Fruit fly (Drosophila melanogaster): ENCODE measurements around the gene CG15022.

CG15022 gene

dm6 chr3L:4474946-4475470 lies 14.9 kb upstream of the CG15022 start (continued):
- TF ChIP-seq zfh1 (GFP tag; IDR thresholded peaks at IDR 0.05) (peak; percentile 74), Sry-δ (GFP tag; optimal IDR thresholded peaks at IDR 0.05) (no peak), sens (GFP tag) (peak; percentile 96), Chrac-16 (GFP tag; optimal IDR thresholded peaks at IDR 0.05) (no peak), Med (GFP tag) (peak; percentile 99), Hmx (GFP tag; optimal IDR thresholded peaks at IDR 0.05) (no peak), danr (GFP tag; IDR thresholded peaks at IDR 0.05) (no peak), CG12236 (GFP tag; optimal IDR thresholded peaks at IDR 0.05) (peak; percentile 79), ttk (GFP tag; IDR thresholded peaks at IDR 0.05) (peak; percentile 65), ato (GFP tag; IDR thresholded peaks at IDR 0.05; ENCODE audit: partially characterized antibody) (no peak), pros (GFP tag; optimal IDR thresholded peaks at IDR 0.05) (no peak), crc (GFP tag; optimal IDR thresholded peaks at IDR 0.05) (peak; percentile 36), CG17568 (GFP tag; optimal IDR thresholded peaks at IDR 0.05) (peak; percentile 98), CG3726 (GFP tag; IDR thresholded peaks at IDR 0.05) (peak; percentile 57; the same call in 1 of the 3 replicates), CG17186 (GFP tag; optimal IDR thresholded peaks at IDR 0.05) (peak; percentile 53), Lpt (GFP tag; optimal IDR thresholded peaks at IDR 0.05) (no peak), CG13123 (GFP tag; optimal IDR thresholded peaks at IDR 0.05) (peak; percentile 47), Dref (GFP tag; IDR thresholded peaks at IDR 0.05) (no peak), Hmr (GFP tag; optimal IDR thresholded peaks at IDR 0.05) (peak; percentile 90), zen (tag; optimal IDR thresholded peaks at IDR 0.05) (no peak), CG10959 (GFP tag; IDR thresholded peaks at IDR 0.05) (no peak), MESR4 (GFP tag; optimal IDR thresholded peaks at IDR 0.05) (peak; percentile 57), CG18262 (tag; optimal IDR thresholded peaks at IDR 0.05) (no peak), CG14710 (tag; optimal IDR thresholded peaks at IDR 0.05) (no peak), CG3407 (GFP tag; optimal IDR thresholded peaks at IDR 0.05) (peak; percentile 78), oc (tag; optimal IDR thresholded peaks at IDR 0.05) (peak; percentile 70), D19B (GFP tag; optimal IDR thresholded peaks at IDR 0.05) (peak; percentile 61), CG7786 (GFP tag; optimal IDR thresholded peaks at IDR 0.05) (no peak), CG15269 (tag; optimal IDR thresholded peaks at IDR 0.05) (peak; percentile 79), Elba2 (GFP tag; optimal IDR thresholded peaks at IDR 0.05) (no peak), Vsx1 (GFP tag; optimal IDR thresholded peaks at IDR 0.05) (peak; percentile 91), her (GFP tag; optimal IDR thresholded peaks at IDR 0.05) (peak; percentile 37), tll (GFP tag; optimal IDR thresholded peaks at IDR 0.05) (no peak), z (GFP tag; IDR thresholded peaks at IDR 0.05) (0 out of 3 replicates have a peak, but pooled peaks have one; percentile 30), Fer2 (tag; optimal IDR thresholded peaks at IDR 0.05) (peak; percentile 73), Kr (GFP tag; optimal IDR thresholded peaks at IDR 0.05) (no peak), h (optimal IDR thresholded peaks at IDR 0.05) (no peak), tx (GFP tag; optimal IDR thresholded peaks at IDR 0.05) (no peak), ab (GFP tag; optimal IDR thresholded peaks at IDR 0.05) (no peak), Atf6 (GFP tag; IDR thresholded peaks at IDR 0.05) (peak; percentile 71), dm (GFP tag; optimal IDR thresholded peaks at IDR 0.05) (peak; percentile 52), CG12071 (GFP tag; optimal IDR thresholded peaks at IDR 0.05) (peak; percentile 97), Opbp (GFP tag; IDR thresholded peaks at IDR 0.05; ENCODE audit: partially characterized antibody) (no peak), Sox100B (GFP tag; optimal IDR thresholded peaks at IDR 0.05) (peak; percentile 84), Antp (GFP tag; optimal IDR thresholded peaks at IDR 0.05) (no peak), CG6791 (GFP tag; IDR thresholded peaks at IDR 0.05; ENCODE audit: partially characterized antibody) (no peak), slou (GFP tag; optimal IDR thresholded peaks at IDR 0.05) (peak; percentile 34), org-1 (GFP tag; optimal IDR thresholded peaks at IDR 0.05) (peak; percentile 76), CG11695 (GFP tag; IDR thresholded peaks at IDR 0.05) (0 out of 3 replicates have a peak, but pooled peaks have one; percentile 44), Hand (GFP tag; optimal IDR thresholded peaks at IDR 0.05) (peak; percentile 89), Ptx1 (GFP tag; IDR thresholded peaks at IDR 0.05) (no peak; the same call in 1 of the 2 replicates)
